Worm (Caenorhabditis elegans) whole organism, L4/young adult: ENCODE data around the gene frpr-5.

Source experiments
- W03F9.2 ChIP-seq: fragments of 150-350 bp; optimal IDR thresholded peaks from 2 replicates; lab custom pipeline; 2014; ENCODE audit warnings: missing biosample characterization, missing genetic modification characterization
- him-1 ChIP-seq: sonication (generic microtip); optimal IDR thresholded peaks from 2 replicates; lab custom pipeline; 2016; ENCODE audit warnings: missing genotype, missing genetic modification reagents, missing genetic modification characterization, missing compliant biosample characterization

DNA sequence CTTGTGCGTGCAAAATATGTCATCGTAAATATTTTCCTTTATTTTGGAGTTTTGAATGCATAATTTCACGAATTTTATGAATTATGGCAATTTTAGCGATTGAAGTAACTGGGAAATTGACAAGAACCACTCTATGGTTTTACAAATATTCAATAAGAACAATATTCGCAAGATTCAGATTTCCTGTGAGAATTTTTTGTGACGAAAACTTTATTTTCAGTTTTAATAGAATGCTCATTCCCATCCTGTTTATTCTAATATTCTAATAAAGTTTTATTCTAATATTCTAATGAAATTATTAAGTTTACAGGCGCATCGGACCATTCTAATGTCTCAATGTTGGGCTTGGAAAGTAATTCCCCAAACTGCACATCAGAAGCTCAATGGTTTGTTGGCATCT is 12.7 kb downstream of the frpr-5 start, which contains the start of gene R11G10.3:
- TF ChIP-seq W03F9.2 (tag; lab: Kevin White, UChicago), result no peak
- TF ChIP-seq him-1, result no peak
